Fruit fly (Drosophila melanogaster): ENCODE data around the gene CG15153.

- TF ChIP-seq CTCF (optimal IDR thresholded peaks at IDR 0.05) (no peak), CG8478 (optimal IDR thresholded peaks at IDR 0.05) (no peak)
Observed at dm6 chr2L:18114176-18114703, 22.2 kb upstream of the CG15153 start, which contains the start of gene CG15152.

All from S2 (cell line).